Fruit fly (Drosophila melanogaster): ENCODE data around the gene ImpE1.

DNA sequence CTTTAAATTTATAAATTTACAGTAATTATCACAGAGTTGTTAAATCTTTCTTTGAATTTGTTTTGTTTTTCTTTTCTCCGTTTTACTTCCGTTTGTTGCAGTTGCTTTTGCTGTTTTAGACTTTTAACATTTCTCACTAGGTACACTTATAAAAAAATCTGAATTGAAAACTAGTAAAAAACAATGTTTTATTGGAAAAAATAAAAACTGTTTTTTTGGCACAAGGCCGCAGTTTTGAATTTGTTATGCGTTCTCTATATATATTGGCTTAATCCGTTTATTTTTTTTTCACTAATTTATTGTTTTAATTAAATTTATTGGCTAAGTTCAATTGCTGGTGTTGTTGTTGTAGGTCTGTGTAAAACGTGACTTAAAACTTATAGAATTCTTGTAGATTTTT is 67.9 kb downstream of the ImpE1 start:
- TF ChIP-seq Myc (optimal IDR thresholded peaks at IDR 0.05), result no peak
- no peak for TF ChIP-seq psq (optimal IDR thresholded peaks at IDR 0.05)
- TF ChIP-seq ttk (optimal IDR thresholded peaks at IDR 0.05), result no peak
- TF ChIP-seq h (optimal IDR thresholded peaks at IDR 0.05), result no peak
